Worm (Caenorhabditis elegans): Measurements from ENCODE around the gene ahsa-1.
"Not testable (repeated sequence)": the region's sequence is repeated elsewhere in the genome, so short reads cannot be mapped to it uniquely, and the experiment has no call there.

DNA sequence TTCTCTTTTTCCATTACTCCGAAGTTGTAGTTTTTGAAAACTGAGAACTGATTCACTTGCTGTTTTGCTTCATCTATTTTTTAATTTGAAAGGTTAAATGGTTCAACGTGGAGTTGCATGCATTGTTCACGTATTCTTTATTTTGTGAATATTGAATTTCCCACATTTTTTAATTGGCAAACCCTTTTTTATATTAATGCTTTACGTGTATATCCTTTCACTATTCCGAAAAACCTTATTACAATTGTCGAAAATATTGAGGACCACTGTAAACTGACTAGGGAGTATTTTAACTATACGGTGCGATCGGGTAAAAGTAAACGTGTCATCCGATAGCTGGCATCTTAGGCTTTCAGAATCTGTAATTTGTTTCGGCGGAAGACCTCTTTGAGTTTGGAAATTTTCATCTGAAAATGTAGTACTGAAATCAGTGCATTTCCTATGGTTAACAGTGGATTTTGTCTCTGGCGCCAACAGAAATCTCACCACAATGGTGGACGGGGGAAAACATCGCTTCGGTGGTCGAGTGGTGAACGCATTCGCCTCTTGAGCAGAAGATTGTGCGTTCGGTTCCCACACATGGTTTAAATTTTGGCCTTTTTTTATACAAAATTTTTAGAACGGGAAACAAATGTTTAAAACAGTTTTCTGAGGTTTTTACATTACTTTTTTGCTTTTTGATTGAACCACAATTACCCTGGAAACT is 20.9 kb upstream of the ahsa-1 start, which contains the start of gene C01G10.14:
- not testable (repeated sequence) for TF ChIP-seq ceh-13 (GFP tag; optimal IDR thresholded peaks at IDR 0.05); scrt-1 (GFP tag; IDR thresholded peaks at IDR 0.05); ama-1 (optimal IDR thresholded peaks at IDR 0.05); B0310.2 (tag; optimal IDR thresholded peaks at IDR 0.05); sea-1 (GFP tag; conservative IDR thresholded peaks at IDR 0.05); ets-7 (tag; optimal IDR thresholded peaks at IDR 0.05); tbx-11 (GFP tag; IDR thresholded peaks at IDR 0.05); tra-4 (tag; optimal IDR thresholded peaks at IDR 0.05); F13C5.2 (tag; optimal IDR thresholded peaks at IDR 0.05); aly-1 (tag; optimal IDR thresholded peaks at IDR 0.05); pes-1 (GFP tag; IDR thresholded peaks at IDR 0.05)
